Worm (Caenorhabditis elegans): ENCODE results near the gene skr-14.

DNA sequence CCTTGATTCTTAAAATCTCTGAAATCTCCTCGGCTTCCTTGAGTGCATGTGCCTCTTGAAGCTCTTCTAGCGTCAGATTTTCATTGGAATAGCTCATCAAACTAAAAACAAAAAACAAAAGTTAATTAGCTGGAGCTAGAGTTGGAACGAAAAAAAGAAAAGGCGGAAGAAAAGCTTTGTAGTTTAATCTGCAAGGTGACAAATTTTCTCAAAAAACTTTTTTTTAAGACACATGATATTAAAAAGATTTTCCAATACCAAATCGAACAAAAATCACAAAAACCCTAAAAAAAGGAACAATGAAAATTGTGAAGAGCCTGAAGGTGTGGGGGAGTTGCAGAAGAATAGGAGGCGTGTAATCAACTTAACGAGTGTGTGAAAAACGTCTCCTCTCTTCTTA is 33.3 kb upstream of the skr-14 start, which contains the start of gene gnrr-5:
- TF ChIP-seq dao-5 (tag; optimal IDR thresholded peaks at IDR 0.05) (no peak), him-1 (tag; optimal IDR thresholded peaks at IDR 0.05) (no peak)
